Worm (Caenorhabditis elegans) whole organism, early embryonic: ENCODE data around the gene Y26G10.4.

Experiments
- B0310.2 ChIP-seq: sonication (generic microtip); optimal IDR thresholded peaks from 2 replicates; lab custom pipeline; 2016; ENCODE audit warnings: mild to moderate bottlenecking, missing genetic modification characterization, missing compliant biosample characterization
- F13C5.2 ChIP-seq: sonication (generic microtip); optimal IDR thresholded peaks from 2 replicates; lab custom pipeline; 2017; ENCODE audit warnings: mild to moderate bottlenecking, missing genetic modification characterization, inconsistent platforms, missing compliant biosample characterization
- aly-1 ChIP-seq: sonication (generic microtip); optimal IDR thresholded peaks from 2 replicates; lab custom pipeline; 2016; ENCODE audit warnings: missing genetic modification characterization, missing compliant biosample characterization
- ama-1 ChIP-seq: fragments of 150-350 bp; optimal IDR thresholded peaks from 2 replicates; lab custom pipeline; 2014
- ceh-13 ChIP-seq: fragments of 200-800 bp; sonication (Bioruptor generic); optimal IDR thresholded peaks from 2 replicates; lab custom pipeline; 2018; ENCODE audit warnings: mild to moderate bottlenecking, missing genetic modification characterization, missing compliant biosample characterization
- ceh-36 ChIP-seq: sonication (generic microtip); optimal IDR thresholded peaks from 2 replicates; lab custom pipeline; 2016; ENCODE audit warnings: missing genetic modification characterization, inconsistent platforms, missing compliant biosample characterization
- ets-7 ChIP-seq: sonication (generic microtip); optimal IDR thresholded peaks from 2 replicates; lab custom pipeline; 2016; ENCODE audit warnings: missing genotype, missing genetic modification characterization, missing compliant biosample characterization
- flt-1 ChIP-seq: fragments of 200-800 bp; sonication (Bioruptor generic); IDR thresholded peaks from 2 replicates; pipeline ENCODE4 v1.3.6; 2022; ENCODE audit warnings: missing genetic modification characterization, missing compliant biosample characterization
- hmbx-1 ChIP-seq: sonication (generic microtip); optimal IDR thresholded peaks from 2 replicates; lab custom pipeline; 2016; ENCODE audit warnings: mild to moderate bottlenecking, missing genetic modification characterization, missing compliant biosample characterization
- hmg-4 ChIP-seq: fragments of 200-800 bp; sonication (Bioruptor generic); optimal IDR thresholded peaks from 2 replicates; lab custom pipeline; 2018; ENCODE audit warnings: mild to moderate bottlenecking, missing genetic modification characterization, missing compliant biosample characterization
- hnd-1 ChIP-seq: sonication (generic microtip); optimal IDR thresholded peaks from 2 replicates; lab custom pipeline; 2016; ENCODE audit warnings: missing genetic modification characterization, missing compliant biosample characterization
- pes-1 ChIP-seq: fragments of 200-800 bp; sonication (Bioruptor generic); IDR thresholded peaks from 2 replicates; pipeline ENCODE4 v1.3.6; 2022; ENCODE audit warnings: missing genetic modification reagents, missing genetic modification characterization, missing compliant biosample characterization
- scrt-1 ChIP-seq: fragments of 200-800 bp; sonication (Bioruptor generic); IDR thresholded peaks from 2 replicates; pipeline ENCODE4 v1.3.6; 2022; ENCODE audit warnings: missing genetic modification characterization, missing compliant biosample characterization
- sea-1 ChIP-seq: fragments of 200-800 bp; sonication (Bioruptor generic); conservative IDR thresholded peaks from 2 replicates; pipeline ENCODE4 v1.3.6; 2022; ENCODE audit warnings: missing genetic modification characterization, missing compliant biosample characterization
- tbx-11 ChIP-seq: fragments of 200-800 bp; sonication (Bioruptor generic); IDR thresholded peaks from 2 replicates; pipeline ENCODE4 v1.3.6; 2022; ENCODE audit warnings: missing genetic modification characterization, missing compliant biosample characterization
- tbx-37 ChIP-seq: fragments of 200-800 bp; sonication (Bioruptor generic); conservative IDR thresholded peaks from 2 replicates; pipeline ENCODE4 v1.3.6; 2022; ENCODE audit warnings: missing genetic modification reagents, missing genetic modification characterization, missing compliant biosample characterization
- tra-4 ChIP-seq: sonication (generic microtip); optimal IDR thresholded peaks from 2 replicates; lab custom pipeline; 2017; ENCODE audit warnings: missing genetic modification characterization, missing compliant biosample characterization

Y26G10.4 gene

DNA sequence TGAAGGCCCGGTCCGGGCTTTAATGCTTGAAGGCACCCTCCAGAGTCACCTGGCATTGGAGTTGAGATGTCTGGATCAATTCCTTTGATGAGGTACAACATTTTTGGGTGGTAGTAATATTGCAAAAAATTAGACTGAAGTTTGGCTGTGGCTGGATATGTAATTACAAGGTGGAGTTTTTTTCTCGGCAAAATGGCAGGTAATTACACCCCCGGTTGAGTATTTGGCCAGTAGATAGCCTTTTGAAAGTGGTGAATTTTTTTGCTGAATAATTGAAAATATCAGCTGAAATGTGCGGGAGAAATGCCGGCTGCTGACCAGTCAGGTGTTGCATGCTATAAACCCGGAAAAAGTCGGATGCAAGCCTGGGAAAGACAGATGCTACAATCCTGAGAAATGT, at the start of gene Y26G10.4:
Y26G10.4 (minus strand) TSS at position 101 of the 400 bp plus-strand sequence.
- TF ChIP-seq flt-1 (GFP tag; lab: Robert Waterston, UW) (no peak), ets-7 (no peak), aly-1 (tag; lab: Kevin White, UChicago) (no peak), B0310.2 (tag; lab: Kevin White, UChicago) (no peak), hnd-1 (tag; lab: Kevin White, UChicago) (no peak), ceh-13 (GFP tag; lab: Kevin White, UChicago) (no peak), F13C5.2 (no peak), pes-1 (GFP tag; lab: Robert Waterston, UW) (no peak), hmg-4 (no peak), scrt-1 (GFP tag; lab: Robert Waterston, UW) (no peak), ceh-36 (tag; lab: Kevin White, UChicago) (no peak), tbx-11 (GFP tag; lab: Robert Waterston, UW) (no peak), tbx-37 (GFP tag; lab: Robert Waterston, UW) (no peak), tra-4 (tag; lab: Kevin White, UChicago) (no peak), ama-1 (lab: Kevin White, UChicago) (no peak), sea-1 (GFP tag; lab: Robert Waterston, UW) (no peak), hmbx-1 (tag; lab: Kevin White, UChicago) (no peak)

DNA sequence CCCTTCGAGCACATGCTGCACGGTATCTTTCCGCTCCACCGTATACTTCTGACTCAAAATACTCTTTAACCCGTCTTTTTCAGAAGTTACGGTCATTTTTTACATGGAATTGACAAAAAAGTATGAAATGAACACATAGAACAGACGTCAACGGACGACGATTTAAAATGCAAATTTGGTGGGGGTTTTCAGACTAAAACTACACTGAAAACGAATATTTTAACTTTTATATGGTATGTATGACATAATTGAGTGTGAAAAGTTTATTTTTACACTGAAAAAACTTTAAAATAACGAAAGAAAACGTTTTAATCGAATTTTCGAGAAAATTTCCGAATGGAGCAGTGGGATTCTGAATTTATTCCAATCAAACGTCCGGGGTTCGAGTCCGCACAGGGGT, 48.0 kb upstream of the Y26G10.4 start, which contains the start of gene twk-36:
twk-36 (minus strand) TSS at position 101 of the 400 bp plus-strand sequence.
- TF ChIP-seq pes-1 (GFP tag; lab: Robert Waterston, UW) (no peak), ama-1 (lab: Kevin White, UChicago) (no peak), ceh-13 (GFP tag; lab: Kevin White, UChicago) (no peak), hnd-1 (tag; lab: Kevin White, UChicago) (no peak)

DNA sequence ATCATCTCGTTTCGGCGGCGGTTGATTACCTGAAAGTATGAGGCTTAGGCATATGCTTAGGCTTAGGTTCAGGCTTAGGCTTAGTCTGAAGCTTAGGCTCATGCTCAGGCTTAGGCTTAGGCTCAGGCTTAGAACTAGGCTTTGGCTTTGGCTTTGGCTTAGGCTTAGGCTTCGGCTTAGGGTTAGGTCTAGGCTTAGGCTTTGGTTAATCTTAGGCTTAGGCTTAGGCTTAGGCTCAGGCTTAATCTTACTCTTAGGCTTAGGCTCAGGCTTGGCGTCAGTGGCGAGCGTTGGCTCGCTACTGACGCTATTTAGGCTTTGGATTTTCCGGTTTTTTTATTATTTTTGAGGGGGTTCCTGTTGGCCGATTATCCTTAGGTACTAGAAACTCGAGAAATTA, 44.8 kb upstream of the Y26G10.4 start:
- TF ChIP-seq ceh-36 (tag; lab: Kevin White, UChicago): peak; percentile 71
- no peak for TF ChIP-seq aly-1 (tag; lab: Kevin White, UChicago)

DNA sequence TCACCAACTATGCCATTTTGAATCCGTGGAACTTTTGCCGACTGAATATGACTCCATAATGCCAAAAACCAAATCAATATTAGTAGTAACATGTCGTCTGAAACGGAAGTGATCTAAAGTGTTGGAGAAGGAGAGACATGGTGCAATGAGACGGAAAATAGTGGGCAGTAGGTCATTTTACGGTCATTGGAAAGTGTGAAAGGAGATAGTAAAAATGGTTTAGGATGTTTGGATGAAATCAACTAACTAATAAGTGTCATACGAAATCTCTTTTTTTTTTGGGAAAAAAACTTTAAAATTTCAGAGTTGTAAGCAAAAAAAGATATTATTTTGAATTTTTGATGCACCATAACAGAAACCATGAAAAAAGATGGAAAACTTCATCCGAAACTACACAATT, 40.8 kb upstream of the Y26G10.4 start, which contains the start of gene cutl-4:
cutl-4 (minus strand) TSS at position 101 of the 400 bp plus-strand sequence.
- no peak for TF ChIP-seq tra-4 (tag; lab: Kevin White, UChicago)
- no peak for TF ChIP-seq aly-1 (tag; lab: Kevin White, UChicago)
- no peak for TF ChIP-seq ets-7
- TF ChIP-seq hmg-4: no peak
- TF ChIP-seq tbx-37 (GFP tag; lab: Robert Waterston, UW): no peak
- no peak for TF ChIP-seq flt-1 (GFP tag; lab: Robert Waterston, UW)

DNA sequence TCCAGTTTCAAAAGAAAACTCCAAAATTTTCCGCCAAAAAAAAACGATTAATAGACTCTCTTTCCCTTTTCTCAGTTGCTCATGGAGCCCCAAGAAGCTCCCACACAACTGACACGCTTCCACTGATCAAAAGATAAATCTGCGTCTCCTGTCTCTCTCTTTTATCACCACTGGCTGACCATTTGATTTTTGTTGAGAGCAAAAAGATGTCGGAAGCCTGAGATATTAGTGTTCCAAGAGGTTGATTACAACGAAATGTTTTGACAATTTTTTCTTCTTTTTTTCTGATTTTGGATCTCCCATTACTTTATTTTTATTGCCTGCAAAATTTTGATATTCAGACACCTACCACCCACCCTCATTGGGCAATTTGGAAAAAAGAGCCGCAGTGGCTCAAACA, 33.5 kb upstream of the Y26G10.4 start, which contains the start of gene twk-42:
twk-42 (minus strand) TSS at position 101 of the 400 bp plus-strand sequence.
- TF ChIP-seq ets-7 (no peak), hnd-1 (tag; lab: Kevin White, UChicago) (no peak), ceh-36 (tag; lab: Kevin White, UChicago) (no peak), ceh-13 (GFP tag; lab: Kevin White, UChicago) (no peak), B0310.2 (tag; lab: Kevin White, UChicago) (no peak), flt-1 (GFP tag; lab: Robert Waterston, UW) (no peak), hmbx-1 (tag; lab: Kevin White, UChicago) (no peak)

DNA sequence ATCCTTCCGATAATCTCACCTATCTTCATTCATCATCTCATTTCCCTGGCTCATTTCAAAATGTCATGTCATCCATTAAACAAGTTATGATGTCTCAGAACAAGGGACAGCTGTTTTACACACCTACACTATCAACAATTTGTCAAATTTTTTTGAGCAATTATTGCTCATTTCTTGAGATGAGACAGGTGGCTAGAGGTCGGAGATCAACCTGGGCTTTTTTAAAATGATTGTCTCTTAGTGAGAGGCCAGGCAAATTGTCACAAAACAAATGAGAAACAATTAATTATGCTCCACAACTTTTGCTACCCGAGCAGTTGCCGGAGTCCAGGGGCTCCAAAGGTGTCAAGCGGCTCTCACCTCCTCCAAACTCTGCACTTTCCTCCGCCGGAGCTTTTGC, 29.8 kb upstream of the Y26G10.4 start:
- no peak for TF ChIP-seq hmbx-1 (tag; lab: Kevin White, UChicago)
- TF ChIP-seq ets-7: no peak
- TF ChIP-seq ama-1 (lab: Kevin White, UChicago): no peak
- TF ChIP-seq tbx-11 (GFP tag; lab: Robert Waterston, UW): no peak
- TF ChIP-seq hmg-4: no peak
- no peak for TF ChIP-seq F13C5.2
- TF ChIP-seq flt-1 (GFP tag; lab: Robert Waterston, UW): no peak
- no peak for TF ChIP-seq scrt-1 (GFP tag; lab: Robert Waterston, UW)
- no peak for TF ChIP-seq ceh-36 (tag; lab: Kevin White, UChicago)
- TF ChIP-seq sea-1 (GFP tag; lab: Robert Waterston, UW): no peak
- TF ChIP-seq B0310.2 (tag; lab: Kevin White, UChicago): no peak
- TF ChIP-seq tra-4 (tag; lab: Kevin White, UChicago): no peak

DNA sequence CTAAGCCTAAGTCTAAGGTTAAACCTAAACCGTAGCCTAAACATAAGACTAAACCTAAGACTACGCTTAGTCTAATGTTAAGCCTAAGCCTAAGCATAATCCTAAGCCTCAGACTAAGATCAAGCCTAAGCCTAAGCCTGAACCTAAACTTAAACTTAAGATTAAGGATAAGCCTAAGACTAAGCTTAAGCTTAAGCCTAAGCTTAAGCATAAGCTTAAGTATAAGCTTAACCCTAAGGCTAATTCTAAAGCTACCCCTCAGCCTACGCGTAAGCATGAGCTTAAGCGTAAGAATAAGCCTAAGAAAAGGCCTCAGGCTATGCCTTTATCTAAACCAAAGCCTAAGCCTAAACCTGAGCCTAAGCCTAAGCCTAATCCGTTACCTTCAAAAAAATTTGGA, 29.3 kb upstream of the Y26G10.4 start:
- TF ChIP-seq tbx-11 (GFP tag; lab: Robert Waterston, UW): no peak
- peak; percentile 69 for TF ChIP-seq ceh-36 (tag; lab: Kevin White, UChicago)

DNA sequence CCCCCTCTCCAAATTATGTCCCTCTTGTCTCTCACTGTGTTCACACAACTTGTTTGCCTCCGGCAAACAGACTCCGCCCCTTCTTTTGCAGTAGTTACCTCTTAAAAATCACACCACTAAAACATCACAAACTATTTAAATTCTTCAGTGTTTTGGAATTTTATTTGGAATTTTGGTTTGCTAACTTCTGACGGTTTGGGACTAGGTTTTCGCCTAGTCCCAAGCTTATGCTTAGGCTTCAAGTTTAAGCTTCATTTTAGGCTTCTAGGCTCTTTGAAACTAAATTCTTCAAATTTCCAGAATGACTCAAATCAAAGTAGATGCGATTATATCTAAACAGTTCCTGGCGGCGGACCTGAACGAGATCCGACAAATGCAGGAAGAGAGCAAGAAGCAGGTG, 25.7 kb upstream of the Y26G10.4 start, which contains the start of gene fat-5:
fat-5 (plus strand) TSS at position 301 of the 400 bp plus-strand sequence.
- TF ChIP-seq ets-7: no peak
- no peak for TF ChIP-seq hmbx-1 (tag; lab: Kevin White, UChicago)
- TF ChIP-seq scrt-1 (GFP tag; lab: Robert Waterston, UW): no peak
- TF ChIP-seq pes-1 (GFP tag; lab: Robert Waterston, UW): no peak
- no peak for TF ChIP-seq ama-1 (lab: Kevin White, UChicago)
